Worm (Caenorhabditis elegans) whole organism, early embryonic: ENCODE measurements around the gene sdz-9.

Experiments
- B0310.2 ChIP-seq: sonication (generic microtip); optimal IDR thresholded peaks from 2 replicates; lab custom pipeline; 2016; ENCODE audit warnings: mild to moderate bottlenecking, missing genetic modification characterization, missing compliant biosample characterization
- F13C5.2 ChIP-seq: sonication (generic microtip); optimal IDR thresholded peaks from 2 replicates; lab custom pipeline; 2017; ENCODE audit warnings: mild to moderate bottlenecking, missing genetic modification characterization, inconsistent platforms, missing compliant biosample characterization
- aly-1 ChIP-seq: sonication (generic microtip); optimal IDR thresholded peaks from 2 replicates; lab custom pipeline; 2016; ENCODE audit warnings: missing genetic modification characterization, missing compliant biosample characterization
- ama-1 ChIP-seq: fragments of 150-350 bp; optimal IDR thresholded peaks from 2 replicates; lab custom pipeline; 2014
- ceh-13 ChIP-seq: fragments of 200-800 bp; sonication (Bioruptor generic); optimal IDR thresholded peaks from 2 replicates; lab custom pipeline; 2018; ENCODE audit warnings: mild to moderate bottlenecking, missing genetic modification characterization, missing compliant biosample characterization
- ceh-36 ChIP-seq: sonication (generic microtip); optimal IDR thresholded peaks from 2 replicates; lab custom pipeline; 2016; ENCODE audit warnings: missing genetic modification characterization, inconsistent platforms, missing compliant biosample characterization
- ets-7 ChIP-seq: sonication (generic microtip); optimal IDR thresholded peaks from 2 replicates; lab custom pipeline; 2016; ENCODE audit warnings: missing genotype, missing genetic modification characterization, missing compliant biosample characterization
- flt-1 ChIP-seq: fragments of 200-800 bp; sonication (Bioruptor generic); IDR thresholded peaks from 2 replicates; pipeline ENCODE4 v1.3.6; 2022; ENCODE audit warnings: missing genetic modification characterization, missing compliant biosample characterization
- hmbx-1 ChIP-seq: sonication (generic microtip); optimal IDR thresholded peaks from 2 replicates; lab custom pipeline; 2016; ENCODE audit warnings: mild to moderate bottlenecking, missing genetic modification characterization, missing compliant biosample characterization
- hmg-4 ChIP-seq: fragments of 200-800 bp; sonication (Bioruptor generic); optimal IDR thresholded peaks from 2 replicates; lab custom pipeline; 2018; ENCODE audit warnings: mild to moderate bottlenecking, missing genetic modification characterization, missing compliant biosample characterization
- hnd-1 ChIP-seq: sonication (generic microtip); optimal IDR thresholded peaks from 2 replicates; lab custom pipeline; 2016; ENCODE audit warnings: missing genetic modification characterization, missing compliant biosample characterization
- pes-1 ChIP-seq: fragments of 200-800 bp; sonication (Bioruptor generic); IDR thresholded peaks from 2 replicates; pipeline ENCODE4 v1.3.6; 2022; ENCODE audit warnings: missing genetic modification reagents, missing genetic modification characterization, missing compliant biosample characterization
- scrt-1 ChIP-seq: fragments of 200-800 bp; sonication (Bioruptor generic); IDR thresholded peaks from 2 replicates; pipeline ENCODE4 v1.3.6; 2022; ENCODE audit warnings: missing genetic modification characterization, missing compliant biosample characterization
- sea-1 ChIP-seq: fragments of 200-800 bp; sonication (Bioruptor generic); conservative IDR thresholded peaks from 2 replicates; pipeline ENCODE4 v1.3.6; 2022; ENCODE audit warnings: missing genetic modification characterization, missing compliant biosample characterization
- tbx-11 ChIP-seq: fragments of 200-800 bp; sonication (Bioruptor generic); IDR thresholded peaks from 2 replicates; pipeline ENCODE4 v1.3.6; 2022; ENCODE audit warnings: missing genetic modification characterization, missing compliant biosample characterization
- tbx-37 ChIP-seq: fragments of 200-800 bp; sonication (Bioruptor generic); conservative IDR thresholded peaks from 2 replicates; pipeline ENCODE4 v1.3.6; 2022; ENCODE audit warnings: missing genetic modification reagents, missing genetic modification characterization, missing compliant biosample characterization
- tra-4 ChIP-seq: sonication (generic microtip); optimal IDR thresholded peaks from 2 replicates; lab custom pipeline; 2017; ENCODE audit warnings: missing genetic modification characterization, missing compliant biosample characterization

sdz-9 gene

DNA sequence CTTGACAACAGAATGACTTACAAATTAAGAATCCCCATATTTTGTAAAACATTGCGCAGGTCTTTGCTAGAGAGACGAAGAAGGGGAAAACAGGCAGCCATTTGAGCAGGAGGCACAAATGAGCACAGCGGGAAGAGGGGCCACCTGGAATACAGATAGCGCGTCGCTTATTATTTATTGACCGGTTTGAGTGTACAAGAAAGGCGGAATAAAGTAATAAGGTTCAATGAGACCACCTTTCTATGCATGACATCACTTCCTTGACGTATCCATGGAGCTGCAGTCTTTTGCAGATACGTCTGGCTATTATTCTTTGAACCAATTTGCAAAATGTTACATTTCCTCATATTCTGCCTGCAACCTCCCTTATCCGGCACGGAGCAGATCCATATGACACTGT lies 1.5 kb upstream of the sdz-9 start, which contains the start of gene fbxb-111:
fbxb-111 (minus strand) TSS at position 101 of the 400 bp plus-strand sequence.
- no peak for TF ChIP-seq pes-1 (GFP tag; lab: Robert Waterston, UW)
- no peak for TF ChIP-seq tra-4 (tag; lab: Kevin White, UChicago)
- TF ChIP-seq sea-1 (GFP tag; lab: Robert Waterston, UW) = no peak
- TF ChIP-seq hmg-4 = no peak
- no peak for TF ChIP-seq aly-1 (tag; lab: Kevin White, UChicago)
- TF ChIP-seq ceh-36 (tag; lab: Kevin White, UChicago) = no peak

DNA sequence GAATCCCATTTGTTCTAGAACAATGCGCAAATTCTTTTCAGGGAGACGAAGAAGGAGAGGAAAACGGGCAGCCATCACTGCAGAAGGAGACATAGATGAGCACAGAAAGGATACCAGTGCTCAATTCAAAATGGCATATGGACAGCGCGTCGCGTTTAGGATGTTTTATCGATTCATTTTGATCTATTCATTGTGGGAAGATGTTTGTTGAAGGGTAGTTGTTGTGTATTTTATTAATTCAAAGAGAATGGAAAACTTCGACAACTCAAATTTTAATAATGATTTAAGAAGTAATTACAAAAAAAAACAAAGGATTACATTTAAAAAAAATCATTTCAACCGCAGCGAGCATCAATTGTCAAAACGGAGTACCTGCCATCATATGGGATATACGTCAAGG lies 1.3 kb downstream of the sdz-9 start, which contains the start of gene sdz-10:
sdz-10 (minus strand) TSS at position 101 of the 400 bp plus-strand sequence.
- TF ChIP-seq pes-1 (GFP tag; lab: Robert Waterston, UW) (no peak), scrt-1 (GFP tag; lab: Robert Waterston, UW) (no peak), F13C5.2 (tag; lab: Kevin White, UChicago) (no peak), ets-7 (tag; lab: Kevin White, UChicago) (no peak), tra-4 (tag; lab: Kevin White, UChicago) (no peak), tbx-11 (GFP tag; lab: Robert Waterston, UW) (no peak), tbx-37 (no peak), ceh-13 (GFP tag; lab: Kevin White, UChicago) (no peak), B0310.2 (tag; lab: Kevin White, UChicago) (no peak), aly-1 (tag; lab: Kevin White, UChicago) (no peak), flt-1 (GFP tag; lab: Robert Waterston, UW) (no peak), hnd-1 (no peak), ama-1 (lab: Kevin White, UChicago) (no peak), hmg-4 (no peak), ceh-36 (tag; lab: Kevin White, UChicago) (no peak), hmbx-1 (tag; lab: Kevin White, UChicago) (no peak), sea-1 (GFP tag; lab: Robert Waterston, UW) (no peak)

DNA sequence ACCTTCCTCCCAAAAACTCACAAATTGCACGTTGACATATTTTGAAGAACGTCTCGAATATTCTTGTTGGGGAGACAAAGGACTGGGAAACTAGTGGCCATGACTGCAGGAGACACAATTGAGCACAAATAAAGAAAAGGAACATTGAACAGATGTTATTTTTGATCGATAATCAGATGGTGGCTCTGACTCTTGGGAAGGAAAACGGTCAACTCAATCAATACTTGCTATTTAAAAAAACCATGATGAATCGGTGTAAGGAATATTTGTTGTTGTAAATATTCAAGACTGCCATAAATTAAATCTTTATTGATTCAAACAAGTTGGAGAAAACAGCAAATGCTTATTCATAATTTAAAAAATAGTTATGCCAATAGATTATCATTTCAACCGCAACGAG lies 2.6 kb downstream of the sdz-9 start, which contains the start of gene fbxb-105:
fbxb-105 (minus strand) TSS at position 101 of the 400 bp plus-strand sequence.
- TF ChIP-seq tbx-11 (GFP tag; lab: Robert Waterston, UW) (no peak), hnd-1 (no peak), aly-1 (tag; lab: Kevin White, UChicago) (no peak), hmg-4 (no peak), ets-7 (tag; lab: Kevin White, UChicago) (no peak), pes-1 (GFP tag; lab: Robert Waterston, UW) (no peak), scrt-1 (GFP tag; lab: Robert Waterston, UW) (no peak), F13C5.2 (tag; lab: Kevin White, UChicago) (no peak), tra-4 (tag; lab: Kevin White, UChicago) (no peak), sea-1 (GFP tag; lab: Robert Waterston, UW) (no peak), tbx-37 (no peak), B0310.2 (tag; lab: Kevin White, UChicago) (no peak), ama-1 (lab: Kevin White, UChicago) (no peak)

DNA sequence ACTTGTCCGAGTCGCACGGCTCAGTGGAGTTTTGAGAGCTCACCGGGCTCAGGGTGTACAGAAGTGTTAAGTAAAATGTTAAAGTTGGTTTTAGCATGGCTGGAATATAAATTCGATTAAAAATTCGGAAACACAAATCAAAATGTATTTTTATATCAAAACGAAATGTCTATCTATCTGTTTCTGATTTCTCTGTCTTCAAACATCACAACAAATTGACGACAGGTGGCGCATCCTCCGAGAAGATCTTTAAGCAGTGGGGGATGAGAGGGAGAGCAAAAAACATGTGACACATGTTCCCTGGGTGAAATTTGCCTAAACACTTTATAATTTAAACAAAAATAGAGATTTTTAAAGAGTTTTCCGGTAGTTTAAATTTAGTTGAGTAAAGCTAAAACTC lies 4.4 kb downstream of the sdz-9 start, which contains the start of gene F08D12.7:
F08D12.7 (minus strand) TSS at position 101 of the 400 bp plus-strand sequence.
- TF ChIP-seq B0310.2 (tag; lab: Kevin White, UChicago) (no peak), ama-1 (lab: Kevin White, UChicago) (no peak), ets-7 (tag; lab: Kevin White, UChicago) (no peak), hmg-4 (no peak), scrt-1 (GFP tag; lab: Robert Waterston, UW) (no peak), tbx-11 (GFP tag; lab: Robert Waterston, UW) (no peak), hmbx-1 (tag; lab: Kevin White, UChicago) (no peak), ceh-36 (tag; lab: Kevin White, UChicago) (no peak), ceh-13 (GFP tag; lab: Kevin White, UChicago) (no peak)

DNA sequence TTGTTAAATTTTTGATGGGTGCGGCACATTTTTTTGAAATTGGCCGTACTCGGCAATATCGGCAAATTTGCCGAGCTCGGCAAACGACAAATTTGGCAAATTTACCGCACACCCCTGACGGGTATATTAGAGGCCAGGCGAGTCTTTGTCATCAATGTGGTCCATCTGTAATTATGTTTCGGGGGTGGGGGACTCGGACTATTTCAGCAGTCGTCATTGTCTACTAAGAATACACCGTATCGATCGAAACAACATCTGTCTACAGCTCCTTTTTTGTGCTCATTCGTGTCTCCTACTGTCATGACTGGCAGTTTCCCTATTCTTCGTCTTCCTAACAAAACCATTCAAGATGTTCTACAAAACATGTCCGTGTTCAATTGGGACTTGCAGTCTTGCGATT lies 7.1 kb downstream of the sdz-9 start, which contains the start of gene F08D12.15:
F08D12.15 (plus strand) TSS at position 301 of the 400 bp plus-strand sequence.
- no peak for TF ChIP-seq ama-1 (lab: Kevin White, UChicago)
- no peak for TF ChIP-seq scrt-1 (GFP tag; lab: Robert Waterston, UW)
- TF ChIP-seq hmbx-1 (tag; lab: Kevin White, UChicago) = no peak
- TF ChIP-seq hmg-4 = no peak
- TF ChIP-seq ceh-13 (GFP tag; lab: Kevin White, UChicago) = no peak
- no peak for TF ChIP-seq tra-4 (tag; lab: Kevin White, UChicago)
- no peak for TF ChIP-seq tbx-11 (GFP tag; lab: Robert Waterston, UW)
- no peak for TF ChIP-seq ets-7 (tag; lab: Kevin White, UChicago)
- TF ChIP-seq aly-1 (tag; lab: Kevin White, UChicago) = no peak
- TF ChIP-seq flt-1 (GFP tag; lab: Robert Waterston, UW) = no peak
- no peak for TF ChIP-seq F13C5.2 (tag; lab: Kevin White, UChicago)
- TF ChIP-seq tbx-37 = no peak

DNA sequence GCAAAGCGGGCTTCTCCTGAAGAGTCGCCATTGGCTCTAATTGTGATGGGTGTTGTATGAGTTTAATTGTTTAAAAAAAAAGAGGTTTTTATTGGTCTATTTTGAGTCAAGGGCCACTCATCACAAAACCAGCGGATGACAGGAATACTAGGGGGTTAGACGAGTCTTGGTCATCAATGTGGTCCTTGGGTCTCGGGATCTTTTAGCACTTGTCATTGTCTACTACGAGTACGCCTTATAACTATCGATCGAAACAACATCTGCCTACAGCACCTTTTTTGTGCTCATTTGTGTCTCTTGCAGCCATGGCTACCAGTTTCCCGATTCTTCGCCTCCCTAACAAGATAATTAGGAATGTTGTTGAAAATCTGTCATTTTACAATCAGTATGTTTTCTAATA lies 8.8 kb downstream of the sdz-9 start, which contains the start of gene fbxb-108:
fbxb-108 (plus strand) TSS at position 301 of the 400 bp plus-strand sequence.
- TF ChIP-seq F13C5.2 (tag; lab: Kevin White, UChicago) (no peak), aly-1 (tag; lab: Kevin White, UChicago) (no peak), pes-1 (GFP tag; lab: Robert Waterston, UW) (no peak), B0310.2 (tag; lab: Kevin White, UChicago) (no peak), hmbx-1 (tag; lab: Kevin White, UChicago) (no peak), scrt-1 (GFP tag; lab: Robert Waterston, UW) (no peak), ets-7 (tag; lab: Kevin White, UChicago) (no peak), ceh-13 (GFP tag; lab: Kevin White, UChicago) (no peak), ama-1 (lab: Kevin White, UChicago) (no peak), flt-1 (GFP tag; lab: Robert Waterston, UW) (no peak)

DNA sequence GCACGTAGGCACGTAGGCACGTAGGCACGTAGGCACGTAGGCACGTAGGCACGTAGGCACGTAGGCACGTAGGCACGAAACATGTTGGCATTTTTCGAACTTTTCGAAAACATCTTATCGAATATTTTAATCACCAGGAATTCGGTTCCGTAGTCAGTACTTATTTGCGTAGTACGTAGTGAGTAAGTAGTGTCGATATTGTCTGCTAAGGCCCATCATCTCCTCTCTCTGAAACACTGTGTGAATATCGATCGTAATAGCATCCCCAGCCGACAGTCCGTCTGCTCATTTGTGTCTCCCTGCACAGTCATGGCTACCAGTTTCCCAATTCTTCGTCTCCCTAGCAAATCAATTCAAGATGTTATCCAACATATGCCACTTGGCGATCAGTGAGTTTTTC lies 11.3 kb downstream of the sdz-9 start, which contains the start of gene fbxb-106:
fbxb-106 (plus strand) TSS at position 301 of the 400 bp plus-strand sequence.
- TF ChIP-seq ets-7 (tag; lab: Kevin White, UChicago) = no peak
- TF ChIP-seq ceh-36 (tag; lab: Kevin White, UChicago) = no peak
- no peak for TF ChIP-seq hmbx-1 (tag; lab: Kevin White, UChicago)
- TF ChIP-seq tra-4 (tag; lab: Kevin White, UChicago) = no peak
- no peak for TF ChIP-seq F13C5.2 (tag; lab: Kevin White, UChicago)
- TF ChIP-seq tbx-11 (GFP tag; lab: Robert Waterston, UW) = no peak
- no peak for TF ChIP-seq hnd-1
- TF ChIP-seq tbx-37 = no peak
- TF ChIP-seq flt-1 (GFP tag; lab: Robert Waterston, UW) = no peak
- TF ChIP-seq sea-1 (GFP tag; lab: Robert Waterston, UW) = no peak
- no peak for TF ChIP-seq ceh-13 (GFP tag; lab: Kevin White, UChicago)
- TF ChIP-seq B0310.2 (tag; lab: Kevin White, UChicago) = no peak
- TF ChIP-seq aly-1 (tag; lab: Kevin White, UChicago) = no peak
- no peak for TF ChIP-seq ama-1 (lab: Kevin White, UChicago)
- TF ChIP-seq pes-1 (GFP tag; lab: Robert Waterston, UW) = no peak
- TF ChIP-seq scrt-1 (GFP tag; lab: Robert Waterston, UW) = no peak
